Fruit fly (Drosophila melanogaster): ENCODE data around the gene Rpn2.

DNA sequence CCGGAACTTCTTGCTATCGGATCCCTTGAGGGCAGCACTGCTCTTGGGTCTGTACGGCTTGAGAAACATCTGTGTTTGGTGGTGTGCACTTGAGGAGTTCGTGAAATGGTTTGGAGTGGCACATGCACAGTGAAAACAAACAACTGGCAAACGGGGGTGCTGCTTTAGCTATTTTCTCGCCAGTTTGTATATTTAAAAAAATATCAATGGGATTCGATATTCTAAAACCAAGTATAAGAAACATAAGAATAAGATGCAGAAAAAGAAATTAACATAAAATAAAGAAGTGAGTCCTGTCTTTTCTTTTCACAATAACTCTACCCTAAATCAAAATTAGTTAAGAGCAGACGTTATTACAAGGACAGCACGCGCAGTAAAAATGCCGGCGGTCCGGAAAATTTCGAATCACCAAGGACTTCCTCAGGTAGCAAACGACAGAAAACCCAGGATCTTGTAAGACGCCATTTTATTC, 1.7 kb upstream of the Rpn2 start, which contains the start of gene eIF2D:
- TF ChIP-seq psq (optimal IDR thresholded peaks at IDR 0.05) = no peak
- TF ChIP-seq Myc (optimal IDR thresholded peaks at IDR 0.05) = no peak

All from Kc167 (cell line).